Fruit fly (Drosophila melanogaster): ENCODE measurements around the gene hang.
A peak's percentile ranks its signal among the peaks of the same experiment; 100 is the strongest.

Gene hang

dm6 chrX:16385942-16386392, 36.7 kb upstream of the hang start:
- no peak for TF ChIP-seq GATAd (GFP tag; optimal IDR thresholded peaks at IDR 0.05)
- TF ChIP-seq Sp1 (GFP tag; optimal IDR thresholded peaks at IDR 0.05): peak; percentile 57
- peak; percentile 50 for TF ChIP-seq Hr83 (GFP tag; optimal IDR thresholded peaks at IDR 0.05; ENCODE audit: poor library complexity, severe bottlenecking)
- peak; percentile 66 for TF ChIP-seq OdsH (GFP tag; optimal IDR thresholded peaks at IDR 0.05)
- peak; percentile 53 for TF ChIP-seq HLH106 (tag; optimal IDR thresholded peaks at IDR 0.05)
- TF ChIP-seq psq (GFP tag; optimal IDR thresholded peaks at IDR 0.05): peak; percentile 33
- TF ChIP-seq rgr (GFP tag; optimal IDR thresholded peaks at IDR 0.05): peak; percentile 52
- TF ChIP-seq fru (GFP tag; optimal IDR thresholded peaks at IDR 0.05): peak; percentile 72
- TF ChIP-seq dsf (GFP tag; optimal IDR thresholded peaks at IDR 0.05; ENCODE audit: borderline replicate concordance): no peak
- no peak for TF ChIP-seq tai (GFP tag; optimal IDR thresholded peaks at IDR 0.05)
- TF ChIP-seq dmrt93B (GFP tag; optimal IDR thresholded peaks at IDR 0.05): peak; percentile 41
- peak; percentile 31 for TF ChIP-seq woc (GFP tag; optimal IDR thresholded peaks at IDR 0.05)
- TF ChIP-seq Hnf4 (GFP tag; optimal IDR thresholded peaks at IDR 0.05): peak; percentile 15
- TF ChIP-seq Abd-B (GFP tag; optimal IDR thresholded peaks at IDR 0.05): no peak
- peak; percentile 71 for TF ChIP-seq h (GFP tag; optimal IDR thresholded peaks at IDR 0.05)
- peak; percentile 19 for TF ChIP-seq CG9705 (GFP tag; optimal IDR thresholded peaks at IDR 0.05)
- peak; percentile 43 for TF ChIP-seq br (GFP tag; optimal IDR thresholded peaks at IDR 0.05)
- peak; percentile 49 for TF ChIP-seq ey (GFP tag; optimal IDR thresholded peaks at IDR 0.05)
- peak in 1 of 2 experiments; percentile 61 for TF ChIP-seq foxo (GFP tag; optimal IDR thresholded peaks at IDR 0.05)

dm6 chrX:16391397-16391796, 31.2 kb upstream of the hang start, which contains the start of the genes TH1 and mei-41:
TSS of gene TH1 (minus strand) at chrX:16391438.
TSS of gene mei-41 (plus strand) at chrX:16391698.
- TF ChIP-seq Vsx2 (GFP tag; optimal IDR thresholded peaks at IDR 0.05; ENCODE audit: partially characterized antibody): no peak
- TF ChIP-seq Dif (GFP tag; optimal IDR thresholded peaks at IDR 0.05; ENCODE audit: partially characterized antibody): no peak
- no peak for TF ChIP-seq CG32264 (GFP tag; optimal IDR thresholded peaks at IDR 0.05)
- TF ChIP-seq CG9705 (GFP tag; optimal IDR thresholded peaks at IDR 0.05): peak; percentile 70
- TF ChIP-seq GATAd (GFP tag; optimal IDR thresholded peaks at IDR 0.05): no peak
- TF ChIP-seq h (GFP tag; optimal IDR thresholded peaks at IDR 0.05): no peak
- TF ChIP-seq brk (GFP tag; optimal IDR thresholded peaks at IDR 0.05): no peak
- TF ChIP-seq sv (GFP tag; optimal IDR thresholded peaks at IDR 0.05): peak; percentile 50
- no peak for TF ChIP-seq rgr (GFP tag; optimal IDR thresholded peaks at IDR 0.05)
- no peak for TF ChIP-seq lola (GFP tag; optimal IDR thresholded peaks at IDR 0.05)
- no peak for TF ChIP-seq pan (optimal IDR thresholded peaks at IDR 0.05)
- TF ChIP-seq fru (GFP tag; optimal IDR thresholded peaks at IDR 0.05): no peak
- no peak for TF ChIP-seq Myc (optimal IDR thresholded peaks at IDR 0.05)
- TF ChIP-seq Hr83 (GFP tag; optimal IDR thresholded peaks at IDR 0.05; ENCODE audit: poor library complexity, severe bottlenecking): no peak
- peak; percentile 88 for TF ChIP-seq dmrt93B (GFP tag; optimal IDR thresholded peaks at IDR 0.05)
- TF ChIP-seq Hr78 (GFP tag; optimal IDR thresholded peaks at IDR 0.05): peak; percentile 58
- no peak for TF ChIP-seq br (GFP tag; optimal IDR thresholded peaks at IDR 0.05)
- peak; percentile 67 for TF ChIP-seq Abd-B (GFP tag; optimal IDR thresholded peaks at IDR 0.05)
- TF ChIP-seq ey (GFP tag; optimal IDR thresholded peaks at IDR 0.05): peak; percentile 62
- TF ChIP-seq Jra (GFP tag; optimal IDR thresholded peaks at IDR 0.05): no peak
- TF ChIP-seq CrebA (GFP tag; optimal IDR thresholded peaks at IDR 0.05; ENCODE audit: borderline replicate concordance): no peak
- TF ChIP-seq Dfd (GFP tag; optimal IDR thresholded peaks at IDR 0.05): no peak
- peak; percentile 94 for TF ChIP-seq HLH106 (tag; optimal IDR thresholded peaks at IDR 0.05)
- TF ChIP-seq dsf (GFP tag; optimal IDR thresholded peaks at IDR 0.05; ENCODE audit: borderline replicate concordance): no peak
- TF ChIP-seq jim (GFP tag; optimal IDR thresholded peaks at IDR 0.05): no peak
- peak; percentile 44 for TF ChIP-seq OdsH (GFP tag; optimal IDR thresholded peaks at IDR 0.05)
- no peak for TF ChIP-seq sage (GFP tag; optimal IDR thresholded peaks at IDR 0.05)
- TF ChIP-seq N (GFP tag; optimal IDR thresholded peaks at IDR 0.05): peak; percentile 82
- no peak for TF ChIP-seq tai (GFP tag; optimal IDR thresholded peaks at IDR 0.05)
- TF ChIP-seq Sp1 (GFP tag; optimal IDR thresholded peaks at IDR 0.05): peak; percentile 83
- no peak for TF ChIP-seq foxo (GFP tag; optimal IDR thresholded peaks at IDR 0.05)
- TF ChIP-seq psq (GFP tag; optimal IDR thresholded peaks at IDR 0.05): peak; percentile 71
- TF ChIP-seq Rel (GFP tag; optimal IDR thresholded peaks at IDR 0.05): peak; percentile 26
- no peak for TF ChIP-seq Rel (tag; optimal IDR thresholded peaks at IDR 0.05)
- no peak for TF ChIP-seq Mio (GFP tag; optimal IDR thresholded peaks at IDR 0.05)
- no peak for TF ChIP-seq dl (GFP tag; optimal IDR thresholded peaks at IDR 0.05; ENCODE audit: insufficient read depth in 1 of 2, partially characterized antibody in 2 of 2)
- TF ChIP-seq usp (GFP tag; optimal IDR thresholded peaks at IDR 0.05): no peak
- no peak for TF ChIP-seq Hnf4 (GFP tag; optimal IDR thresholded peaks at IDR 0.05)
- TF ChIP-seq woc (GFP tag; optimal IDR thresholded peaks at IDR 0.05): no peak
